Worm (Caenorhabditis elegans): ENCODE measurements around the gene irld-33.

irld-33 gene

DNA sequence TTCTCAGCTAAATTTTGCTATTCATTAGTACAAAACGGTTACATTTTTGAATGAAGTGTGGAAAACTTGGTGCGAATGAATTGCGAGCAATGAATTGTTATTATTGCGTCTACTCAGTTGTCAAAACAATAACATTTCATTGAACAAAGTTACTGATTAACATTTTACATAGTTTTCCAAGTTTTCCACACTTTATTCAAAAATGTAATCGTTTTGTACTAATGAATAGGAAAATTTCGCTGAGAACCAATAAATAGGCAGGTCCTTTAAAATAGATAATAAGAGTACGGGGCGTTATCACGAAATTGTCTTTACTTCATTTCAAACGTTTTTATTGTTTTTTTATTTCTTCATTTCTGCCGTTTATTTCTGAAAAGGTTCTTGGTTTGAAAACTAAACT is 43.6 kb downstream of the irld-33 start, which contains the start of gene math-4:
Gene math-4, minus strand, starts transcription at position 101 of the 400 bp plus-strand sequence.
- TF ChIP-seq efl-1 (optimal IDR thresholded peaks at IDR 0.05) (no peak), efl-1 (GFP tag; optimal IDR thresholded peaks at IDR 0.05 in 1 of 2) (peak in 1 of 2 experiments; percentile 84), C34B4.2 (tag; optimal IDR thresholded peaks at IDR 0.05) (no peak)

DNA sequence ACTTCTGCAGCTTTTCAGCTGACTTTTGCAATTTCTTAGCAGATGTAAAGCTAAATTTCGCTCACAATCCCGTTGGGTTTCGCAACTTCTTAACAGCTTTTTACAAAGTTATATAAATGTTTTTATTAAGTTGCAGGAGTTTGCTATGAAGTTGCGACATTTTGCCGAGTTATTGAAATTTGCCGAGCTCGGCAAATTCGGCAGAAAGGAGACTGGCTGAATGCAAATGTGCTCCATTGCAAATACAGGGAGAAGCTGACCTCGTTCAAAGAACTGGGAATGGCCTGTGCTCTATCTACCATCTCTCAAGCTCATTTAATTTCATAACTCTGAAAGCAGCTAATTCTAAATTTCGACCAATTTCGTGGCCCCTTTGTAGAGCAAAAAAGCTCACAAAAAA is 45.9 kb downstream of the irld-33 start, which contains the start of gene C08F1.11:
Gene C08F1.11, minus strand, starts transcription at position 101 of the 400 bp plus-strand sequence.
- TF ChIP-seq aly-2 (tag; optimal IDR thresholded peaks at IDR 0.05): no peak
- TF ChIP-seq lin-15B (tag; optimal IDR thresholded peaks at IDR 0.05): no peak

DNA sequence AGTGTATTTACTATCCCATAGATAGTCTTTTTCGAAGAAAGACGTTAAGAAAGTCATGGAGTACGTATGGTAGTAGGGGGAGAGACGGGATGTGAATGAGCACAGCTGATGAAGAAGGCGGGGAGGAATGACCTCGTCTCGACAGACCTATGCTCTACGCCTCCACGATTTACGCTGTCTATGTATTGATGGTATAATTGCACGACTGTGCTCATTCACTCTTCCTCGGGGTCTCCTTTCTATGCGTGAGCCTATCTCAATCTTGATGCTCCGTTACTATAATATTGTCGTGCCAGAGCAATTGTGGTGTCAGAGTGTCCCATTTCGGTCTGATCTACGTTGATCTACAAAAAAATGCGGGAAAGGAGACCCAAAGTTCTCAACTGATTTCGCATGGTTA is 47.4 kb downstream of the irld-33 start, which contains the start of gene C08F1.10:
Gene C08F1.10, minus strand, starts transcription at position 101 of the 400 bp plus-strand sequence.
- TF ChIP-seq ama-1 (optimal IDR thresholded peaks at IDR 0.05) (no peak), fkh-4 (tag; optimal IDR thresholded peaks at IDR 0.05; ENCODE audit: borderline replicate concordance) (no peak), nhr-28 (tag; optimal IDR thresholded peaks at IDR 0.05) (no peak), isw-1 (GFP tag; IDR thresholded peaks at IDR 0.05) (no peak), mep-1 (tag; optimal IDR thresholded peaks at IDR 0.05) (no peak), lin-35 (GFP tag; optimal IDR thresholded peaks at IDR 0.05) (no peak), efl-3 (GFP tag; optimal IDR thresholded peaks at IDR 0.05) (no peak), pax-3 (tag; optimal IDR thresholded peaks at IDR 0.05) (no peak), ceh-90 (tag; optimal IDR thresholded peaks at IDR 0.05) (no peak), lir-3 (tag; optimal IDR thresholded peaks at IDR 0.05; ENCODE audit: poor library complexity) (no peak), hlh-4 (tag; optimal IDR thresholded peaks at IDR 0.05) (no peak), hpl-2 (GFP tag; optimal IDR thresholded peaks at IDR 0.05) (no peak), nhr-90 (tag; optimal IDR thresholded peaks at IDR 0.05; ENCODE audit: poor library complexity) (no peak), jun-1 (tag; optimal IDR thresholded peaks at IDR 0.05) (no peak), ets-5 (GFP tag; IDR thresholded peaks at IDR 0.05) (no peak), mab-9 (GFP tag; IDR thresholded peaks at IDR 0.05) (no peak), lin-14 (GFP tag; optimal IDR thresholded peaks at IDR 0.05) (no peak), efl-1 (optimal IDR thresholded peaks at IDR 0.05) (no peak), efl-1 (GFP tag; optimal IDR thresholded peaks at IDR 0.05 in 1 of 2) (no peak)

DNA sequence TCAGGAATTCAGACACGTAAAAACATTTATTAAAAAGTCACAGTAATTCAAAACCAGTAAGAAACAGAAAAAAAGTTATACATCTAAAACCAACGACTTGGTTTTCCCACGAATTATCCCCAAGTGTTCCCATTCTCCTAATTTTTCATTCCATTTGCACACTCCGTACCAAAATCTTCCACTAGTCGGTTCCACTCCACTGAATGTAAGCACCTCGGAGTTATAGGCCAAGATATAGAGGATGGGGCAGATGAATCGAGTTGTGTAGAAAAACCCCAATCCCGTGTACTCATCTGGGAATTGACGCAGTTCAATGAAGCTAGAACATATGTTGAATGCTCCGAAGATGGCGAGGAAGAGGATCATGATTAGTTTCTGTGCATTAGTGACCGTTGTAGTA is 48.4 kb downstream of the irld-33 start:
- TF ChIP-seq mef-2 (tag; optimal IDR thresholded peaks at IDR 0.05) (no peak), mab-9 (GFP tag; IDR thresholded peaks at IDR 0.05) (no peak), rnt-1 (tag; optimal IDR thresholded peaks at IDR 0.05) (no peak), snu-23 (GFP tag; optimal IDR thresholded peaks at IDR 0.05) (no peak), nhr-28 (tag; optimal IDR thresholded peaks at IDR 0.05) (no peak), ceh-82 (tag; optimal IDR thresholded peaks at IDR 0.05) (no peak)

DNA sequence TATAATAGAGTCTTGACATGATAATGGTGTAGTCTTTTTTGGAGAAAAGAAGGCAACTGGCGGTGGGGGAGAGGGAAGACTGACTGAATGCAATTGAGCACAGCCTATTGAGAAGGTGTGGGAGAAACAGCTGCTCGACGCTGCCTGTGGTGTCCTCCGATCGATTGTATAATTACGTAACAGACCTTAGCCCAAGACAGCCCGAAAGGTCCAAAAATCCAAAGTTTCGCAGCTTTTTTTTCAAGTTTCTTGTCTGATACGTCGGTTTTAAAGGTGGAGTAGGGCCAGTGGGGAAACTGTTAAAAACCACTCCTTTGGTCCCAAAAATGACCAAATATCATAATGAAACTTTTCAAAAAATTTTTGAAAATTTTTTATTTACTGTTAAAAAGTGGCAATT is 49.2 kb downstream of the irld-33 start, which contains the start of the genes C08F1.6 and fbxb-13:
Gene C08F1.6, minus strand, starts transcription at position 101 of the 400 bp plus-strand sequence.
Gene fbxb-13, plus strand, starts transcription at position 191 of the 400 bp plus-strand sequence.
- TF ChIP-seq vab-15 (tag; optimal IDR thresholded peaks at IDR 0.05) (no peak), nhr-12 (tag; optimal IDR thresholded peaks at IDR 0.05) (no peak)
